Worm (Caenorhabditis elegans) whole organism, young adult: ENCODE measurements around the gene gtap-1.

Source experiments
- rcor-1 ChIP-seq: fragments of 200-800 bp; sonication (Bioruptor generic); IDR thresholded peaks from 2 replicates; pipeline ENCODE4 v1.3.6; 2022; ENCODE audit warnings: missing genetic modification reagents, missing genetic modification characterization, missing compliant biosample characterization
- rpc-1 ChIP-seq, 2 experiments: fragments of 150-350 bp in 1 of 2; sonication (generic microtip) in 1 of 2; optimal IDR thresholded peaks; 2 replicates each; lab custom pipeline; 2014 to 2018; ENCODE audit warnings: missing biosample characterization in 1 of 2, missing genetic modification characterization in 1 of 2, missing genetic modification reagents in 1 of 2, missing genotype in 1 of 2

DNA sequence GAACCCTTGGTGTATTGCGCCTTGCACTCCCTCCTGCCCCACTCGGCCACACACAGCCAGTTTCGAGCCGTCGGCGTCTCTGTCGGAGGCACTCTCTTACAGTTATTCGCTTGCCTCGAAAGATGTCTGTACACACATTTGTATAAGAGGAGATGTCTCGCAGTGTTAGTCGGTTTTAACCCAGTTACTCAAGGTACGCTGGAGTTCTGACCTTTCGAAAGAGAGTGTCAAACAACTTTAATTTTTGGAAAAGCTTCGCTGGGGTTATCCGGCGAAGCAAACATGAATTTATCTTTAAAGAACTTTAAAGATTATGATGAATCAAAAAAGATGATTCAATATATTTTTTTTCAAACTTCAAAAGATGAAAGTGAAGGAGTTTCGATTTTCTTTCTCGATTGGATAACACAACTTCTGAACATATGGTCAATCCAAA lies 11.7 kb upstream of the gtap-1 start:
- TF ChIP-seq rcor-1 (GFP tag; lab: Robert Waterston, UW) (peak; percentile 99), rpc-1 (optimal IDR thresholded peaks at IDR 0.05; lab: Kevin White, UChicago) (peak; percentile 21), rpc-1 (tag; optimal IDR thresholded peaks at IDR 0.05; lab: Kevin White, UChicago) (peak; percentile 29)
